Worm (Caenorhabditis elegans) whole organism, midembryonic: ENCODE measurements around the gene msi-1.

Source experiments
- T22C8.4 ChIP-seq: fragments of 200-800 bp; sonication (Bioruptor generic); IDR thresholded peaks from 2 replicates; pipeline ENCODE4 v1.3.6; 2022; ENCODE audit warnings: missing genetic modification characterization, missing compliant biosample characterization
- cog-1 ChIP-seq: sonication (generic microtip); optimal IDR thresholded peaks from 2 replicates; lab custom pipeline; 2016; ENCODE audit warnings: missing genetic modification characterization, missing compliant biosample characterization
- flt-1 ChIP-seq: fragments of 200-800 bp; sonication (Bioruptor generic); IDR thresholded peaks from 2 replicates; pipeline ENCODE4 v1.3.6; 2022; ENCODE audit warnings: missing genetic modification characterization, missing compliant biosample characterization
- klf-2 ChIP-seq: fragments of 200-800 bp; sonication (Bioruptor generic); conservative IDR thresholded peaks from 2 replicates; pipeline ENCODE4 v1.3.6; 2022; ENCODE audit warnings: missing genetic modification reagents, missing genetic modification characterization, missing compliant biosample characterization
- med-1 ChIP-seq: sonication (generic microtip); optimal IDR thresholded peaks from 2 replicates; lab custom pipeline; 2017; ENCODE audit warnings: missing genetic modification characterization, mild to moderate bottlenecking, missing compliant biosample characterization, antibody characterized with exemption, missing genetic modification reagents; ENCODE audit not compliant: insufficient read depth
- ref-1 ChIP-seq: fragments of 200-800 bp; sonication (Bioruptor generic); conservative IDR thresholded peaks from 2 replicates; pipeline ENCODE4 v1.3.6; 2022; ENCODE audit warnings: missing genetic modification reagents, missing genetic modification characterization, missing compliant biosample characterization
- tab-1 ChIP-seq: fragments of 200-800 bp; sonication (Bioruptor generic); IDR thresholded peaks from 2 replicates; pipeline ENCODE4 v1.3.6; 2022; ENCODE audit warnings: missing genetic modification characterization, missing compliant biosample characterization
- ztf-23 ChIP-seq: fragments of 200-800 bp; sonication (Bioruptor generic); IDR thresholded peaks from 2 replicates; pipeline ENCODE4 v1.3.6; 2022; ENCODE audit warnings: missing genetic modification reagents, missing genetic modification characterization, missing compliant biosample characterization
- ztf-29 ChIP-seq: fragments of 200-800 bp; sonication (Bioruptor generic); IDR thresholded peaks from 2 replicates; pipeline ENCODE4 v1.3.6; 2022; ENCODE audit warnings: missing genetic modification reagents, missing genetic modification characterization, missing compliant biosample characterization

The msi-1 gene

DNA sequence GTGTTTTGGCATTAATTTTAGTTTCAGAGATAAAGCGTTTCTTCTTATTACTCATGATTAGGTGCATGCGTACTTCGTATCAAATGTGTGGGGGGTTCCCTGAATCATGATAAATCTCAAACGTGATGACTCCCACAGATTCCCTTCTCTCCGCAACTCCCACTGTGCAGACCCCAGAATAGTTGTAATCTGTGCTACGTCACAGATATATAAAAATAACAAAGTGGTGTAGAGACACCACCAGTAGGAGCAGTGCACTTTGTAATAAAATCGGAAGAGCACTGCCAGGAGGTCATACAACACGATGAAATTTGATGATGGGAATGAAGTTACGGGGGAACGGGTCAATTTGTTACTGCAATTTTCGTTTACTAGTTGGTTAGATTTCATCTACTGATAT is 15.2 kb upstream of the msi-1 start:
- TF ChIP-seq klf-2, result no peak

DNA sequence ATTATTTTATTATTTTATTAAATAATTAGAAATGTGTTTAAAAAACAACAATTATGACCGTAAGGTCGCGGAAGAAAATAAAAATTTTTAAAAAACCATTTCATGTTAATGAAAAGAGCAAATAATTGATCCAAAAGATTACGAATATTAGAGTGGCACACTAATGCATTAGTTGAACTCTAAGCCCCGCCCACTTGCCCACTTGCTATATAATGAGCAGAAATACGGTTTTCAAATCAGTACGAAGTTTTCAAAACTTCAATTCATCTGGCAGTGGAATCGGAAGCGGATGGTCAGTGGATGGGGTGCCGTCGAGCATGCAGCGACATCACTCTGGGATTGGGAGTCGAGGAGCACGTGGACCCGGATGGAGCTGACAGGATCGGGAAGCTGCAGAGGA is 11.6 kb upstream of the msi-1 start, which contains the start of gene C36E8.6:
TSS of gene C36E8.6 (plus strand) at position 301 of the 400 bp plus-strand sequence.
- no peak for TF ChIP-seq ztf-29
- TF ChIP-seq klf-2, result no peak
- TF ChIP-seq T22C8.4 (GFP tag; lab: Robert Waterston, UW), result no peak

DNA sequence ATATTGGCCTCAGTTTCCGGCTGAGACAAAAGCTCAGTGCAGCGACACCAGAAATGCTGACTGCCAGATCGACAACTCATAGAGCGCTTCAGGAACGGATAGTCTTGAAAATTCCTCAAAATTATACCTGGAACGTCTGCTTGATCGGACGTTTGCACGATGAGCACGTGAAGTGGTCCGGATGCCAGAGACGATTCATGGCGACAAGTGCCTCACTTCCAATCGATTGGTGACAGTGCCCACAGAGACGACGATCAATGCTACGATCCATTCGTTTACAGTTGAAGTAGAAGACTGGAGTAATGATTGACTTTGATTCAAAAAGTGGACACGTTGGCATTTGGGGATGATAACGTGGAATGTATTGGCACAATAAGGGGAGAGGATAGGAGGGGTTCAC is 10.2 kb upstream of the msi-1 start, which contains the start of gene Y1A5A.1:
TSS of gene Y1A5A.1 (minus strand) at position 294 of the 400 bp plus-strand sequence.
- TF ChIP-seq klf-2 (no peak), med-1 (GFP tag; lab: Kevin White, UChicago) (no peak), tab-1 (GFP tag; lab: Robert Waterston, UW) (no peak), T22C8.4 (GFP tag; lab: Robert Waterston, UW) (no peak), ztf-29 (no peak), flt-1 (GFP tag; lab: Robert Waterston, UW) (no peak), cog-1 (tag; lab: Kevin White, UChicago) (no peak), ref-1 (GFP tag; lab: Robert Waterston, UW) (no peak)

DNA sequence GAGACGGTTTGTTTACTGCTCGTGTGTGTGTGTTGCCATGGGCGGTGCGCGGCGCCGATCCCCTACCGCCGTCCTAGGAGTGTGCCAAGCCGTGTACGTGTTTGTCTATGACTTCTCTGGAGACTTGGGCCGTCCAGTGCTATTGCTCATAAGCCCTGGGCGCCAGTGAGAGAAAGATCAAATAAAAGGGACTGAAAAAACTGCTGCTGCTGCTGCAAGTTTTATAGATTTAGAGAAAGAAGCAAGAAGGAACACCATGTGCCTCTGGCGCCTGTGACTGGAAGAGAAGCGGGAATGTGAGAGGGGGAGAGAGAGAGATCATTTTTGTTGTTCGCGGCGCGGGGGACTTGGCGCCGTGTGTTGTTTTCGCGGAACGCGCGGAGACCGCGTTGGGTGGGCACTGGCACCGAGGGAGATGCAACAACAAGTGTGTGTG is 7.9 kb upstream of the msi-1 start:
- TF ChIP-seq T22C8.4 (GFP tag; lab: Robert Waterston, UW) (no peak), ztf-23 (GFP tag; lab: Robert Waterston, UW) (no peak), flt-1 (GFP tag; lab: Robert Waterston, UW) (no peak), klf-2 (no peak), med-1 (GFP tag; lab: Kevin White, UChicago) (no peak), tab-1 (GFP tag; lab: Robert Waterston, UW) (no peak), ztf-29 (no peak), ref-1 (GFP tag; lab: Robert Waterston, UW) (no peak), cog-1 (tag; lab: Kevin White, UChicago) (no peak)

DNA sequence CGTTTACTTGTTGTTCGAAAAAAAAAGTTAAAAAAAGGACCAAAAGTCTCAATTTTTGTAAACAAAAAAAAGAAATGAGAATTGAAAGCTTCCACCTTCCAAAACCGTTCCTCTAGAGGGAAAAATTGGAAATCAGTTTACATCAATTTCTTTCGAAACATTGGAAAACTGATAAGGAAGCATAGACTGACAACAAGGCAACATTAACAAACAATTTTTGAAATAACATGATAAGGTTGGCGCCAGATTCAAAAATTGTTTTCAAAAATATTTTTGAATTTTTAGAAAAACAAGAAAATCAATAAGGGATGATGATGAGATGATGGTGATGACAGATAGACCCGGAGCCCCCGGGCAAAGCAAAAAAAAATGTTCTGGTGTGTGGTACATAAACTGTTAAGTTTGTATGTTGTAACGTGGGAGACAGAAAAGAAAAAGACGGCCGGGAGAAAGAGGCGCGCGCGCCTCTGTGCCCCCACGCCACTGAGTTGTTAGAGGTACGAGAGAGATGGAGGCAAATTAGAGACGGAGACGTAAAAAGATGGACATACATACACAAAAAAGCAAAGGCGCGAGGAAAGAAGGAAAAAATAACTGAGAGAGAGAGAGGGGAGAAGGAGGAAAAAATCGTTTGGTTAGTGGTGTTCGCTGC is 3.9 kb upstream of the msi-1 start:
- TF ChIP-seq med-1 (GFP tag; lab: Kevin White, UChicago) (no peak), ztf-23 (GFP tag; lab: Robert Waterston, UW) (no peak), cog-1 (tag; lab: Kevin White, UChicago) (no peak), tab-1 (GFP tag; lab: Robert Waterston, UW) (no peak), ref-1 (GFP tag; lab: Robert Waterston, UW) (no peak), T22C8.4 (GFP tag; lab: Robert Waterston, UW) (no peak), klf-2 (no peak), ztf-29 (no peak), flt-1 (GFP tag; lab: Robert Waterston, UW) (no peak)

DNA sequence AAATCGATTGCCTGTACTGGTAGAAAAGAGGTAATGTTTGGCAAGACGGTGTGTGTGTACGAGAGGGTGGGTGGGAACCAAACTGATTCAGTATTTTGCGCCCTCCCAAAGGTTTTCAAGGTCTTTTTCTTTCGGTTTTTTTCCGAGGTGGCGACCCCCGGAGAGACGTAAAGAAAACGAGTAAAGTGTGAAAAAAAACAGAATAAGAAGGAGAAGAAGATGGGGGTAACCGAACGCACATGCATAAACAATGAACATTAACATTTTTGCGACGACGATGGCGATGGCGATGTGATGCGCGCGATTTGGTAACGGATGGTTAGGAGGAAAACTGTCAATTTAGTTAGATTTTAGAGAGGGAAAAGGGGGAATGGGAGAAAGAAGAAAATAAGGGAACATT is 2.2 kb upstream of the msi-1 start:
- TF ChIP-seq med-1 (GFP tag; lab: Kevin White, UChicago) (no peak), ref-1 (GFP tag; lab: Robert Waterston, UW) (no peak), T22C8.4 (GFP tag; lab: Robert Waterston, UW) (no peak), flt-1 (GFP tag; lab: Robert Waterston, UW) (no peak), ztf-29 (no peak), ztf-23 (GFP tag; lab: Robert Waterston, UW) (no peak), cog-1 (tag; lab: Kevin White, UChicago) (no peak), tab-1 (GFP tag; lab: Robert Waterston, UW) (no peak), klf-2 (no peak)

DNA sequence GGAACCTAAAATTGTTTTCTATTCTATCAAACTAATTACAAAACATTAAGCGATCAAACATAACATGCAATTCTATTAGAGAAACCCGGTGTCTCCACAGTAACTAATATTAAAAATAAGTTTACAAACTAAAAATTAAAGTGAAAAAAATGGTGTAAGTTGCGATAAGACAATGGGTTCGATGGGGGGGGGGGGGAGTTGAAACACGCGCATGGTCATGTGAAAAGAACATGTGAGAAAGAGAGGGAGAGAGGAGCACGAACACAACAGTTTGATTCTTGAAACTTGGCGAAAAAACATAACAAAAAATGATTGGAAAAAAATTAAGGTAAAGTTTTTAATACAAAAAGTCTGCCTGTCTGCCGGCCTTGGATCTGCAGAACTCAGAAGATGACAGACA is 801 bp upstream of the msi-1 start:
- no peak for TF ChIP-seq ztf-29
- no peak for TF ChIP-seq ref-1 (GFP tag; lab: Robert Waterston, UW)
- no peak for TF ChIP-seq tab-1 (GFP tag; lab: Robert Waterston, UW)
- TF ChIP-seq med-1 (GFP tag; lab: Kevin White, UChicago), result no peak
- no peak for TF ChIP-seq klf-2
- TF ChIP-seq T22C8.4 (GFP tag; lab: Robert Waterston, UW), result no peak
- TF ChIP-seq ztf-23 (GFP tag; lab: Robert Waterston, UW), result no peak
- no peak for TF ChIP-seq cog-1 (tag; lab: Kevin White, UChicago)
- TF ChIP-seq flt-1 (GFP tag; lab: Robert Waterston, UW), result no peak

DNA sequence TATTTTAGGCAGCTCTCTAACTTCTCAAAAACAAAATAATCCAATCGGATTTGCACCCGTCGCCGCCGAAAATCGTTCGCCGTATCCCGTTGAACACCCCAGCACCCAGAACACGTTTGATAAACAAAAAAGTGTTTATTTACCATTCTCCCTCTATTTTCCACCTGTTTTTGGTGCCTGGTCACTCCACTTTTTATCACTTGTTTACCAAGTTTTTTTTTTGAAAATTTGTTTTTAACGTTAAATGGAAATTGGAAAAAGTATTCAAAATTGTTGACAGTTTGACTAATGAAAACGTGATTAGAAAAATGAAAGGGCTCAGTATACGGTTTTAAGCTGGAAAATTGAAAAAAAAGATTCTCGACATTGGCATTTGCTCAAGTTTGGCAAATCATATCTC is 1.2 kb downstream of the msi-1 start:
- no peak for TF ChIP-seq ztf-23 (GFP tag; lab: Robert Waterston, UW)
- TF ChIP-seq flt-1 (GFP tag; lab: Robert Waterston, UW), result no peak
- TF ChIP-seq ztf-29, result no peak
- TF ChIP-seq tab-1 (GFP tag; lab: Robert Waterston, UW), result no peak
- TF ChIP-seq klf-2, result no peak
- no peak for TF ChIP-seq ref-1 (GFP tag; lab: Robert Waterston, UW)
- TF ChIP-seq T22C8.4 (GFP tag; lab: Robert Waterston, UW), result no peak
- no peak for TF ChIP-seq cog-1 (tag; lab: Kevin White, UChicago)
- TF ChIP-seq med-1 (GFP tag; lab: Kevin White, UChicago), result no peak

DNA sequence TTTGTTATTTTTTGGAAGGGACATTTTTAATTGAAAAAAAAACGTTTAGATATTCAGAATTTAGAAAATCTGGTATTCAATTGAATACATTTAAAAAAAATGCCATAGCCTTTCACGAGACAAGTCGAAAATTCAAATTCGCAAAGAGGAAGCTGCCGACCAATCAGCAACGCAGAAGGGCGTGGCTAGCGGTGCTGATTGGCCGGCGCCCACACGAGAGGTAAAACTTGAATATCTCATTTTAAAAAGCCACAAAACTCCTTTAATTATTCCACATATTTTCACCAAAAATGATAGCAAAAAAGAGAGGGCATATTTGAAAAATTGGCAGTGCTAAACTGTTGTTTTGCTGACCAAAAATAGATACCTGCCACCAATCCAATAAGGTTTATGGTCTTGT is 1.7 kb downstream of the msi-1 start:
- TF ChIP-seq ref-1 (GFP tag; lab: Robert Waterston, UW), result no peak
- TF ChIP-seq cog-1 (tag; lab: Kevin White, UChicago), result no peak
- TF ChIP-seq med-1 (GFP tag; lab: Kevin White, UChicago), result no peak
- TF ChIP-seq klf-2, result no peak
- TF ChIP-seq ztf-23 (GFP tag; lab: Robert Waterston, UW), result no peak
- TF ChIP-seq T22C8.4 (GFP tag; lab: Robert Waterston, UW), result no peak
- no peak for TF ChIP-seq flt-1 (GFP tag; lab: Robert Waterston, UW)
- TF ChIP-seq tab-1 (GFP tag; lab: Robert Waterston, UW), result no peak
- TF ChIP-seq ztf-29, result no peak

DNA sequence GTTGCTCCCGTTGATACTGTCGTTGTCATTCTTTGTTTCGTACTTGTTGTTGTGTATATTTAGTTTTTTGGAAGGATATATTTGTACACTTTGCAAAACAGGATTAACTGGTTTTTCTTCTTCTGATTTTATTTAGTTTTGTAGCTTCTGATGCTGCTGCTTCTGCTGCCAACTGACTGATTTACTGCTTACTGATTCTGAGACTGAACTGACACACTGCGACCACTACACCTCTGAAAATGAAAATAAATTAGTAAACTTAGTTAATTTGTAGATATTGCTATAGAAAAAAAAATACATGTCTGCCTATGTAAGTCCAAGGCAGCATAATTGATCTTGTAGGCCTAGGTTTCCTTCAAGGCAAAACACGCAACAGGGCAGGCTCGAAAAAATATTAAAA is 3.5 kb downstream of the msi-1 start, which contains the start of gene R10E9.4:
TSS of gene R10E9.4 (minus strand) at position 101 of the 400 bp plus-strand sequence.
- TF ChIP-seq flt-1 (GFP tag; lab: Robert Waterston, UW) (no peak), ztf-23 (GFP tag; lab: Robert Waterston, UW) (no peak), med-1 (GFP tag; lab: Kevin White, UChicago) (no peak), ztf-29 (no peak), klf-2 (no peak), T22C8.4 (GFP tag; lab: Robert Waterston, UW) (no peak), tab-1 (GFP tag; lab: Robert Waterston, UW) (no peak), ref-1 (GFP tag; lab: Robert Waterston, UW) (no peak), cog-1 (tag; lab: Kevin White, UChicago) (no peak)
